Fruit fly (Drosophila melanogaster) whole organism, prepupa: ENCODE results near the gene srp.

Experiments
- Blimp-1 ChIP-seq: fragments of 200-800 bp; sonication (Bioruptor generic); optimal IDR thresholded peaks from 3 replicates; lab custom pipeline; 2017; ENCODE audit warnings: missing biosample characterization, missing genetic modification characterization, mild to moderate bottlenecking, moderate library complexity, missing genetic modification reagents
- CG10631 ChIP-seq: fragments of 200-800 bp; sonication (Bioruptor generic); optimal IDR thresholded peaks from 2 replicates; lab custom pipeline; 2016; ENCODE audit warnings: missing biosample characterization, missing genetic modification characterization
- CG10669 ChIP-seq: fragments of 200-800 bp; sonication (Bioruptor generic); optimal IDR thresholded peaks from 3 replicates; lab custom pipeline; 2018; ENCODE audit warnings: missing biosample characterization, mild to moderate bottlenecking, missing genetic modification characterization, moderate library complexity
- CG11762 ChIP-seq: fragments of 200-800 bp; sonication (Bioruptor generic); optimal IDR thresholded peaks from 3 replicates; lab custom pipeline; 2016; ENCODE audit warnings: missing biosample characterization, missing genetic modification characterization; ENCODE audit not compliant: insufficient read depth
- CG11902 ChIP-seq: fragments of 200-800 bp; sonication (Bioruptor generic); optimal IDR thresholded peaks from 3 replicates; lab custom pipeline; 2016; ENCODE audit warnings: missing biosample characterization, missing genetic modification characterization
- CG15336 ChIP-seq: fragments of 200-800 bp; sonication (Bioruptor generic); IDR thresholded peaks from 2 replicates; pipeline ENCODE4 v1.3.6; 2022; ENCODE audit warnings: missing biosample characterization, missing genetic modification characterization
- CG1621 ChIP-seq: fragments of 200-800 bp; sonication (Bioruptor generic); optimal IDR thresholded peaks from 3 replicates; lab custom pipeline; 2018; ENCODE audit warnings: missing biosample characterization, mild to moderate bottlenecking, missing genetic modification characterization
- CG16779 ChIP-seq: fragments of 200-800 bp; sonication (Bioruptor generic); optimal IDR thresholded peaks from 3 replicates; lab custom pipeline; 2017; ENCODE audit warnings: missing biosample characterization, mild to moderate bottlenecking, missing genetic modification characterization
- CG3032 ChIP-seq: fragments of 200-800 bp; optimal IDR thresholded peaks from 2 replicates; lab custom pipeline; 2019; ENCODE audit warnings: missing biosample characterization, mild to moderate bottlenecking, missing genetic modification characterization, moderate library complexity
- CG31627 ChIP-seq: fragments of 200-800 bp; sonication (Bioruptor generic); optimal IDR thresholded peaks from 3 replicates; lab custom pipeline; 2016; ENCODE audit warnings: missing biosample characterization, missing genetic modification characterization
- CG34406 ChIP-seq: fragments of 200-800 bp; sonication (Bioruptor generic); optimal IDR thresholded peaks from 3 replicates; lab custom pipeline; 2016; ENCODE audit warnings: missing biosample characterization, missing genetic modification characterization
- CG3919 ChIP-seq: fragments of 200-800 bp; sonication (Bioruptor generic); optimal IDR thresholded peaks from 3 replicates; lab custom pipeline; 2016; ENCODE audit warnings: missing biosample characterization, missing genetic modification characterization
- CG4318 ChIP-seq: fragments of 200-800 bp; sonication (Bioruptor generic); optimal IDR thresholded peaks from 3 replicates; lab custom pipeline; 2017; ENCODE audit warnings: missing biosample characterization, mild to moderate bottlenecking, missing genetic modification characterization
- CG6163 ChIP-seq: fragments of 200-800 bp; sonication (Bioruptor generic); IDR thresholded peaks from 3 replicates; pipeline ENCODE4 v1.3.6; 2022; ENCODE audit warnings: missing biosample characterization, missing genetic modification characterization
- CG6276 ChIP-seq: fragments of 200-800 bp; sonication (Bioruptor generic); optimal IDR thresholded peaks from 2 replicates; lab custom pipeline; 2017; ENCODE audit warnings: missing biosample characterization, mild to moderate bottlenecking, missing genetic modification characterization
- CG6792 ChIP-seq: fragments of 200-800 bp; sonication (Bioruptor generic); optimal IDR thresholded peaks from 3 replicates; lab custom pipeline; 2016; ENCODE audit warnings: missing biosample characterization, missing genetic modification characterization
- CG6808 ChIP-seq: fragments of 200-800 bp; sonication (Bioruptor generic); optimal IDR thresholded peaks from 3 replicates; lab custom pipeline; 2017; ENCODE audit warnings: missing biosample characterization, missing genetic modification characterization, mild to moderate bottlenecking, moderate library complexity, missing genetic modification reagents
- CG8119 ChIP-seq: fragments of 200-800 bp; sonication (Bioruptor generic); IDR thresholded peaks from 3 replicates; pipeline ENCODE4 v1.3.6; 2022; ENCODE audit warnings: missing biosample characterization, missing genetic modification characterization
- CG8319 ChIP-seq: fragments of 200-800 bp; sonication (Bioruptor generic); optimal IDR thresholded peaks from 3 replicates; lab custom pipeline; 2016; ENCODE audit warnings: missing biosample characterization, missing genetic modification characterization
- CG8632 ChIP-seq: fragments of 200-800 bp; sonication (Bioruptor generic); optimal IDR thresholded peaks from 3 replicates; lab custom pipeline; 2016; ENCODE audit warnings: missing biosample characterization, missing genetic modification characterization
- CG9139 ChIP-seq: fragments of 200-800 bp; sonication (Bioruptor generic); optimal IDR thresholded peaks from 3 replicates; lab custom pipeline; 2017; ENCODE audit warnings: missing biosample characterization, mild to moderate bottlenecking, missing genetic modification characterization
- Eip75B ChIP-seq: fragments of 200-800 bp; sonication (Bioruptor generic); optimal IDR thresholded peaks from 3 replicates; lab custom pipeline; 2016; ENCODE audit warnings: missing biosample characterization, missing genetic modification characterization
- Eip78C ChIP-seq: fragments of 200-800 bp; sonication (Bioruptor generic); peaks from one replicate; lab custom pipeline; 2016; ENCODE audit warnings: missing biosample characterization, missing genetic modification characterization
- Ets21C ChIP-seq: fragments of 200-800 bp; sonication (Bioruptor generic); optimal IDR thresholded peaks from 3 replicates; lab custom pipeline; 2016; ENCODE audit warnings: missing biosample characterization, missing genetic modification characterization
- Gug ChIP-seq: fragments of 200-800 bp; sonication (Bioruptor generic); IDR thresholded peaks from 2 replicates; pipeline ENCODE4 v1.3.6; 2022; ENCODE audit warnings: missing biosample characterization, missing genetic modification characterization
- Hr39 ChIP-seq: fragments of 200-800 bp; sonication (Bioruptor generic); optimal IDR thresholded peaks from 2 replicates; lab custom pipeline; 2016; ENCODE audit warnings: missing biosample characterization, missing genetic modification characterization
- Lpt ChIP-seq: fragments of 200-800 bp; sonication (Bioruptor generic); optimal IDR thresholded peaks from 3 replicates; lab custom pipeline; 2016; ENCODE audit warnings: missing biosample characterization, missing genetic modification characterization
- Met ChIP-seq: fragments of 200-800 bp; sonication (Bioruptor generic); optimal IDR thresholded peaks from 3 replicates; lab custom pipeline; 2016; ENCODE audit warnings: missing biosample characterization, missing genetic modification characterization
- OdsH ChIP-seq: fragments of 200-800 bp; sonication (Bioruptor generic); optimal IDR thresholded peaks from 3 replicates; lab custom pipeline; 2016; ENCODE audit warnings: missing biosample characterization, missing genetic modification characterization
- Smox ChIP-seq: fragments of 200-800 bp; sonication (Bioruptor generic); optimal IDR thresholded peaks from 3 replicates; lab custom pipeline; 2016; ENCODE audit warnings: missing biosample characterization, missing genetic modification characterization
- Sox102F ChIP-seq: fragments of 200-800 bp; sonication (Bioruptor generic); optimal IDR thresholded peaks from 2 replicates; lab custom pipeline; 2016; ENCODE audit warnings: missing biosample characterization, mild to moderate bottlenecking, missing genetic modification characterization
- Sox14 ChIP-seq: fragments of 200-800 bp; sonication (Bioruptor generic); optimal IDR thresholded peaks from 3 replicates; lab custom pipeline; 2016; ENCODE audit warnings: missing biosample characterization, missing genetic modification characterization
- Sox15 ChIP-seq: fragments of 200-800 bp; sonication (Bioruptor generic); optimal IDR thresholded peaks from 3 replicates; lab custom pipeline; 2016; ENCODE audit warnings: missing biosample characterization, missing genetic modification characterization
- achi ChIP-seq: fragments of 200-800 bp; sonication (Bioruptor generic); optimal IDR thresholded peaks from 3 replicates; lab custom pipeline; 2016; ENCODE audit warnings: missing biosample characterization, missing genetic modification characterization
- acj6 ChIP-seq: fragments of 200-800 bp; sonication (Bioruptor generic); optimal IDR thresholded peaks from 3 replicates; lab custom pipeline; 2016; ENCODE audit warnings: missing biosample characterization, missing genetic modification characterization
- cyc ChIP-seq: fragments of 200-800 bp; sonication (Bioruptor generic); optimal IDR thresholded peaks from 3 replicates; lab custom pipeline; 2016; ENCODE audit warnings: missing biosample characterization, missing genetic modification characterization
- dac ChIP-seq: fragments of 200-800 bp; sonication (Bioruptor generic); optimal IDR thresholded peaks from 2 replicates; lab custom pipeline; 2017; ENCODE audit warnings: missing biosample characterization, mild to moderate bottlenecking, missing genetic modification characterization
- esn ChIP-seq: fragments of 200-800 bp; sonication (Bioruptor generic); optimal IDR thresholded peaks from 2 replicates; lab custom pipeline; 2016; ENCODE audit warnings: missing biosample characterization, mild to moderate bottlenecking, missing genetic modification characterization, moderate library complexity
- fd59A ChIP-seq: fragments of 200-800 bp; sonication (Bioruptor generic); optimal IDR thresholded peaks from 2 replicates; lab custom pipeline; 2017; ENCODE audit warnings: missing biosample characterization, mild to moderate bottlenecking, missing genetic modification characterization, missing genetic modification reagents
- fd85E ChIP-seq: fragments of 200-800 bp; sonication (Bioruptor generic); optimal IDR thresholded peaks from 3 replicates; lab custom pipeline; 2016; ENCODE audit warnings: missing biosample characterization, missing genetic modification characterization
- net ChIP-seq: fragments of 200-800 bp; sonication (Bioruptor generic); optimal IDR thresholded peaks from 3 replicates; lab custom pipeline; 2016; ENCODE audit warnings: missing biosample characterization, missing genetic modification characterization
- pdm3 ChIP-seq: fragments of 200-800 bp; sonication (Bioruptor generic); optimal IDR thresholded peaks from 3 replicates; lab custom pipeline; 2016; ENCODE audit warnings: missing biosample characterization, missing genetic modification characterization
- salr ChIP-seq, 2 experiments: fragments of 200-800 bp; sonication (Bioruptor generic); optimal IDR thresholded peaks; 3 replicates each; lab custom pipeline; 2016 to 2018; ENCODE audit warnings: missing biosample characterization in 2 of 2, missing genetic modification characterization in 2 of 2, mild to moderate bottlenecking in 1 of 2
- ss ChIP-seq, 2 experiments: fragments of 200-800 bp; sonication (Bioruptor generic); optimal IDR thresholded peaks; 2 replicates in 1 of 2; 3 replicates in 1 of 2; lab custom pipeline; 2017 to 2018; ENCODE audit warnings: mild to moderate bottlenecking in 2 of 2, missing biosample characterization in 2 of 2, missing genetic modification characterization in 2 of 2, moderate library complexity in 1 of 2
- svp ChIP-seq: fragments of 200-800 bp; sonication (Bioruptor generic); peaks from one replicate; lab custom pipeline; 2016; ENCODE audit warnings: missing biosample characterization, missing genetic modification characterization
- vri ChIP-seq: fragments of 200-800 bp; sonication (Bioruptor generic); optimal IDR thresholded peaks from 3 replicates; lab custom pipeline; 2016; ENCODE audit warnings: missing biosample characterization, mild to moderate bottlenecking, missing genetic modification characterization

srp gene

DNA sequence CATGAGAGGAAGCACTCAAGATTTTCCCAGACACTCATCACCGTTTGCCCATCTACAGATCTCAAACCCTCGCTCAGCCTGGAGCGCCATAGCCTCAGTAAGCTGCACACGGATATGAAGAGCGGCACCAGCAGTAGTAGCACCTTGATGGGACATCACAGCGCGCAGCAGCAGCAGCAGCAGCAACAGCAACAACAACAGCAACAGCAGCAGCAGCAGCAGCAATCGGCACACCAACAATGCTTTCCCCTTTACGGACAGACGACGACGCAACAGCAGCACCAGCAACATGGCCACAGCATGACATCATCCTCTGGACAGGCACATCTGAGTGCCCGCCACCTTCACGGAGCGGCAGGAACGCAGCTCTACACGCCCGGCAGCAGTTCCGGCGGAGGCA, 53.6 kb downstream of the srp start:
- no peak for TF ChIP-seq achi (GFP tag; lab: Kevin White, UChicago)
- no peak for TF ChIP-seq ss (GFP tag; optimal IDR thresholded peaks at IDR 0.05; lab: Kevin White, UChicago)
- no peak for TF ChIP-seq acj6 (GFP tag; lab: Kevin White, UChicago)
- TF ChIP-seq Blimp-1 (GFP tag; lab: Kevin White, UChicago), result no peak
- no peak for TF ChIP-seq svp (GFP tag; lab: Kevin White, UChicago)
- no peak for TF ChIP-seq Sox15
- no peak for TF ChIP-seq CG8319 (GFP tag; lab: Kevin White, UChicago)
- no peak for TF ChIP-seq CG15336 (GFP tag; lab: Robert Waterston, UW)
- no peak for TF ChIP-seq esn
- TF ChIP-seq net (GFP tag; lab: Kevin White, UChicago), result no peak
- no peak for TF ChIP-seq fd59A (GFP tag; lab: Kevin White, UChicago)
- no peak for TF ChIP-seq CG11762 (GFP tag; lab: Kevin White, UChicago)
- TF ChIP-seq CG9139 (GFP tag; lab: Kevin White, UChicago), result no peak
- no peak for TF ChIP-seq pdm3

dm6 chr3R:16040925-16041324, 55.0 kb downstream of the srp start:
- TF ChIP-seq CG1621 (tag; lab: Kevin White, UChicago) (peak; percentile 63), CG16779 (no peak)
- TF ChIP-seq, all 60 proteins: peak for 1

DNA sequence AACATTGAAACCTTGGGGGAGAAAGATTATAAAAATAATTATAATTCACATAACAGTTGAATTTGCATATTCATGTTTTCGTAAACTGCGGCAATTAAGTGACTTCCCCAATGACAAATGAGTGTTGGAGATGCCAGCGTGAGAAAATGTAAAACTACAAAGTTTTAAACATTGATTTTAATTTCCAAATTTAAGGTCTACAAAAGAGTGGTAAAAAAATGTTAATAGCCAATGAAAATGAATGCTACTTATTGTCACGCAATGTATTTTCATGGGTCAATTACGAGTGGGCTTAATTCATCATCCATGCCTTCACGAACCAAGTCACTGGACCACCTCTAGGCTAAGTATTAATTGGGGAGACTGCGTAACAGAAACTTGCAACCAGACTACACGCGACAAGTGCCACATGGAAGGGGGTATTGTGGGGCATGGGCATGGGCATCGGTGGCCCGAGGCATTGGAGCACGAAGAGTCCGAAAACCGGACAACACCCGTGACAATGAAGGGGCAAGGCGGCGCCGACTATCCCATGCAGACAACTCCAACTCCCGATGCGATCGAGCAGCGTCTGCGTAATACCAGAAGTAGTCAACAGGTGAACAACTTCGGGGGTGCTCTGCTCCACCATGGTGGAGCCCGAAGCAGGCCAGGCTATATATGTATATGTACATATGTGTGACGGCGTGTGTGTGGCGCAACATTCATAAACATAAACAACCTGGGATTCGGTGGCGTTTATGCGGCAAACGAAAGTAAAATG, 56.4 kb downstream of the srp start:
- TF ChIP-seq CG6276 (GFP tag; lab: Kevin White, UChicago), result no peak
- peak; percentile 47 for TF ChIP-seq acj6 (GFP tag; lab: Kevin White, UChicago)
- peak in 1 of 2 experiments; percentile 20 for TF ChIP-seq salr (GFP tag; optimal IDR thresholded peaks at IDR 0.05; lab: Kevin White, UChicago)
- TF ChIP-seq CG31627 (GFP tag; lab: Kevin White, UChicago), result no peak
- TF ChIP-seq CG10631 (GFP tag; lab: Kevin White, UChicago), result no peak
- TF ChIP-seq cyc (GFP tag; lab: Kevin White, UChicago), result no peak
- TF ChIP-seq esn, result peak; percentile 30
- TF ChIP-seq Met, result peak; percentile 12
- TF ChIP-seq vri, result no peak
- peak; percentile 39 for TF ChIP-seq Lpt
- no peak for TF ChIP-seq CG8319 (GFP tag; lab: Kevin White, UChicago)
- no peak for TF ChIP-seq CG4318 (GFP tag; lab: Kevin White, UChicago)
- TF ChIP-seq Eip75B, result no peak
- TF ChIP-seq CG8119 (GFP tag; lab: Robert Waterston, UW), result 0 out of 3 replicates have a peak, but pooled peaks have one; percentile 33
- no peak for TF ChIP-seq CG6808 (GFP tag; lab: Kevin White, UChicago)
- no peak for TF ChIP-seq Hr39
- TF ChIP-seq fd59A (GFP tag; lab: Kevin White, UChicago), result no peak
- no peak for TF ChIP-seq svp (GFP tag; lab: Kevin White, UChicago)
- peak; percentile 47 for TF ChIP-seq OdsH (GFP tag; lab: Kevin White, UChicago)
- no peak for TF ChIP-seq CG11902 (GFP tag; lab: Kevin White, UChicago)
- TF ChIP-seq Eip78C, result peak; percentile 83
- TF ChIP-seq CG11762 (GFP tag; lab: Kevin White, UChicago), result no peak
- TF ChIP-seq ss (GFP tag; optimal IDR thresholded peaks at IDR 0.05; lab: Kevin White, UChicago), result peak in 1 of 2 experiments; percentile 92
- no peak for TF ChIP-seq CG10669 (GFP tag; lab: Kevin White, UChicago)
- peak; percentile 54; the same call in 2 of the 3 replicates for TF ChIP-seq CG6163 (GFP tag; lab: Robert Waterston, UW)
- peak; percentile 63 for TF ChIP-seq pdm3
- TF ChIP-seq Gug (GFP tag; lab: Robert Waterston, UW), result no peak
- no peak for TF ChIP-seq Smox (GFP tag; lab: Kevin White, UChicago)
- TF ChIP-seq CG34406 (GFP tag; lab: Kevin White, UChicago), result no peak
- peak; percentile 22 for TF ChIP-seq Sox102F
- no peak for TF ChIP-seq Ets21C
- no peak for TF ChIP-seq CG3032 (tag; lab: Kevin White, UChicago)
- TF ChIP-seq Sox14, result no peak
- peak; percentile 26 for TF ChIP-seq CG6792 (GFP tag; lab: Kevin White, UChicago)
- TF ChIP-seq Sox15, result no peak
- TF ChIP-seq CG3919 (GFP tag; lab: Kevin White, UChicago), result peak; percentile 55
- no peak for TF ChIP-seq fd85E (GFP tag; lab: Kevin White, UChicago)
- TF ChIP-seq dac, result no peak
- no peak for TF ChIP-seq CG8632 (GFP tag; lab: Kevin White, UChicago)
